Fruit fly (Drosophila melanogaster) whole organism, embryonic: ENCODE measurements around the gene anchor.

ENCODE experiments used
- CG33213 ChIP-seq: fragments of 200-800 bp; sonication (Bioruptor generic); optimal IDR thresholded peaks from 3 replicates; lab custom pipeline; 2016; ENCODE audit warnings: missing biosample characterization, missing genetic modification characterization
- CG6175 ChIP-seq: fragments of 200-800 bp; sonication (Bioruptor generic); IDR thresholded peaks from 3 replicates; pipeline ENCODE4 v1.3.6; 2022; ENCODE audit warnings: missing biosample characterization, missing genetic modification characterization

DNA sequence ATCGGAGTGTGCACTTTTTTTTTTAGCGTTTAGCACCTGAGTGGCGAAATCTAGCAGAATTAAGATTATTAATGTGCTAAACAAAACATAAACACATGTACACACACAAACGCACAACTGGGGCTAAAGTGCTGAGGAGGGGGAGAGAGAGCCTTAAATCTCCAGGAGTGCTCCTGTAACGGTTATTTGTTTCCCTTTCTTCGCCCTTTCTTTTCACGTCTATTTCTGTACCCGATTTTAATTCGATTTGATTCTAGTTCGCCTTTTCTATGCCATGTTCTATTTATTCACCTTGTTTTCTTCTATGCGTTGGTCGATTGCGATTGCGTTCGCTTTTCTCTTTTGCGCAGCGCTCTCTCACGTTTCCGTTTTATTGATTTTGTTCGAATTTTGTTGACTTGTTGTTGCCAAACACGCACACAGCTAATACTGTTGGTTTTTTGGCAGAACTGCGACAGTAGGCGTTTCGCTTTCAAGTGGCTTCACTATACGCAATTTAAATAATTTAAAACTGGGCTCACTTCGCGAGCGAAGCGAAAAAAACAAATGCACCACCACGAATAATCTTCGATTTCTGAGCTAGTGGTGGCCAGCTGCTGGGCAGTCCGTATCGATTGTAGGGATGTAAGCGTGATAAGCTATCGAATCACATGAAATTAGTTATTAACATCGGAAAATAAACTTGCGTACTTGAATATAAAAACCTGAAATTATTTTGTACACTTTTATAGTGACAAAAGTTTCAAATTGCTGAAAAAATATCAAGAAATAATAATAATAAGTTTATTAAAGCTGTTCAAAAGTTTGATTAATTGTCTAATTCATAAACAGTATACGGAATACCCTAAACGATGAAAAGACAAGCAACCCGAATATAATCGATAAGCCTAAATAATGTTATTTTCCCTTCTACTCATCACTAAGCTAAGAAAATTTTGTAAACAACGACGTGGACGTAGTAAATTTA, 32.4 kb downstream of the anchor start, which contains the start of the genes Krn, Ndfip and CG7484:
- TF ChIP-seq CG33213 (GFP tag; lab: Kevin White, UChicago) (peak; percentile 71), CG6175 (GFP tag; lab: Robert Waterston, UW) (peak; percentile 74)
